Worm (Caenorhabditis elegans): ENCODE measurements around the gene lbp-4.

- TF ChIP-seq nfya-1 (tag; optimal IDR thresholded peaks at IDR 0.05) = no peak
- no peak for TF ChIP-seq elt-4 (tag; optimal IDR thresholded peaks at IDR 0.05)
- no peak for TF ChIP-seq pha-4 (tag; optimal IDR thresholded peaks at IDR 0.05)
- no peak for TF ChIP-seq madf-2 (tag; optimal IDR thresholded peaks at IDR 0.05)
- TF ChIP-seq sox-4 (tag; optimal IDR thresholded peaks at IDR 0.05) = no peak
- no peak for TF ChIP-seq pqm-1 (tag; optimal IDR thresholded peaks at IDR 0.05)
- TF ChIP-seq nhr-11 (tag; optimal IDR thresholded peaks at IDR 0.05) = no peak
- no peak for TF ChIP-seq ceh-34 (tag; optimal IDR thresholded peaks at IDR 0.05)
- no peak for TF ChIP-seq ama-1 (optimal IDR thresholded peaks at IDR 0.05)
- no peak for TF ChIP-seq ceh-9 (tag; optimal IDR thresholded peaks at IDR 0.05)
- TF ChIP-seq rnt-1 (tag; optimal IDR thresholded peaks at IDR 0.05) = no peak
- TF ChIP-seq zip-5 (tag; optimal IDR thresholded peaks at IDR 0.05) = no peak
- TF ChIP-seq ceh-31 (tag; optimal IDR thresholded peaks at IDR 0.05) = no peak
These were observed 17.4 kb downstream of the lbp-4 start, which contains the start of gene ttr-33 for ce11 chrV:7837809-7838208.

Data from whole organism, late embryonic.